Worm (Caenorhabditis elegans): ENCODE measurements around the gene rmd-1.

- TF ChIP-seq blmp-1 (tag; optimal IDR thresholded peaks at IDR 0.05) (no peak), unc-62 (GFP tag; optimal IDR thresholded peaks at IDR 0.05) (no peak), ztf-11 (tag; optimal IDR thresholded peaks at IDR 0.05) (no peak)
Observed at ce11 chrIII:9727439-9727838, 31.5 kb upstream of the rmd-1 start, which contains the start of gene C07A9.12.
